Worm (Caenorhabditis elegans) whole organism, L4 larva: ENCODE results near the gene F14H3.14.

ENCODE experiments used
- F44E2.7 ChIP-seq: fragments of 200-800 bp; sonication (Bioruptor generic); IDR thresholded peaks from 2 replicates; pipeline ENCODE4 v2.1.2; 2022; ENCODE audit warnings: missing genetic modification characterization, missing compliant biosample characterization
- R02D3.7 ChIP-seq: fragments of 150-350 bp; sonication (generic microtip); optimal IDR thresholded peaks from 3 replicates; lab custom pipeline; 2014; ENCODE audit warnings: missing biosample characterization, missing genetic modification characterization
- T20F7.1 ChIP-seq: fragments of 200-800 bp; sonication (Bioruptor generic); optimal IDR thresholded peaks from 2 replicates; lab custom pipeline; 2018; ENCODE audit warnings: mild to moderate bottlenecking, missing genetic modification characterization, missing compliant biosample characterization
- Y48G9A.11 ChIP-seq: fragments of 200-800 bp; sonication (Bioruptor generic); IDR thresholded peaks from 2 replicates; pipeline ENCODE4 v1.3.6; 2022; ENCODE audit warnings: missing genetic modification reagents, missing genetic modification characterization, missing compliant biosample characterization
- Y5F2A.4 ChIP-seq: fragments of 200-800 bp; sonication (Bioruptor generic); optimal IDR thresholded peaks from 2 replicates; lab custom pipeline; 2018; ENCODE audit warnings: mild to moderate bottlenecking, missing genetic modification characterization, missing compliant biosample characterization
- aha-1 ChIP-seq: fragments of 150-350 bp; peaks from one replicate; lab custom pipeline; 2014; ENCODE audit warnings: missing biosample characterization, missing genetic modification characterization
- ceh-28 ChIP-seq: fragments of 150-350 bp; optimal IDR thresholded peaks from 2 replicates; lab custom pipeline; 2014; ENCODE audit warnings: missing biosample characterization, missing genetic modification reagents, missing genetic modification characterization
- ceh-32 ChIP-seq: sonication (generic microtip); optimal IDR thresholded peaks from 2 replicates; lab custom pipeline; 2016; ENCODE audit warnings: mild to moderate bottlenecking, missing genetic modification characterization, missing compliant biosample characterization; ENCODE audit not compliant: poor library complexity
- ceh-44 ChIP-seq: fragments of 200-800 bp; sonication (Bioruptor generic); IDR thresholded peaks from 2 replicates; pipeline ENCODE4 v1.3.6; 2022; ENCODE audit warnings: missing genetic modification reagents, missing genetic modification characterization, missing compliant biosample characterization
- ces-1 ChIP-seq: fragments of 150-350 bp; sonication (generic microtip); optimal IDR thresholded peaks from 4 replicates; lab custom pipeline; 2014; ENCODE audit warnings: missing biosample characterization, missing genetic modification reagents, missing genetic modification characterization
- daf-12 ChIP-seq: fragments of 150-350 bp; optimal IDR thresholded peaks from 2 replicates; lab custom pipeline; 2014; ENCODE audit warnings: missing biosample characterization, missing genetic modification reagents, missing genetic modification characterization
- daf-16 ChIP-seq, 3 experiments: sonication (generic microtip); optimal IDR thresholded peaks; 2 replicates each; lab custom pipeline; 2016 to 2017; ENCODE audit warnings: missing genetic modification characterization in 3 of 3, missing genetic modification reagents in 3 of 3, mild to moderate bottlenecking in 2 of 3, missing compliant biosample characterization in 2 of 3, missing biosample characterization in 1 of 3, moderate library complexity in 1 of 3
- dmd-6 ChIP-seq: fragments of 200-800 bp; sonication (Bioruptor generic); IDR thresholded peaks from 2 replicates; pipeline ENCODE4 v1.3.6; 2022; ENCODE audit warnings: missing genetic modification reagents, missing genetic modification characterization, missing compliant biosample characterization
- dpl-1 ChIP-seq: fragments of 150-350 bp; optimal IDR thresholded peaks from 2 replicates; lab custom pipeline; 2014; ENCODE audit warnings: missing biosample characterization, missing genetic modification reagents, missing genetic modification characterization
- dve-1 ChIP-seq: sonication (generic microtip); optimal IDR thresholded peaks from 2 replicates; lab custom pipeline; 2017; ENCODE audit warnings: antibody characterized with exemption, mild to moderate bottlenecking, missing genetic modification characterization, missing compliant biosample characterization; ENCODE audit not compliant: insufficient read depth
- fos-1 ChIP-seq: fragments of 150-350 bp; optimal IDR thresholded peaks from 2 replicates; lab custom pipeline; 2014; ENCODE audit warnings: missing biosample characterization, missing genetic modification characterization
- hlh-11 ChIP-seq: fragments of 200-800 bp; sonication (Bioruptor generic); optimal IDR thresholded peaks from 2 replicates; lab custom pipeline; 2018; ENCODE audit warnings: mild to moderate bottlenecking, missing genetic modification characterization, missing compliant biosample characterization
- lin-15B ChIP-seq: fragments of 150-350 bp; sonication (generic microtip); optimal IDR thresholded peaks from 3 replicates; lab custom pipeline; 2014; ENCODE audit warnings: missing biosample characterization, missing genetic modification characterization
- madf-5 ChIP-seq, 2 experiments: fragments of 200-800 bp; sonication (Bioruptor generic); IDR thresholded peaks; 2 replicates each; pipeline ENCODE4 v1.3.6; 2022; ENCODE audit warnings: missing compliant biosample characterization in 2 of 2, missing genetic modification characterization in 2 of 2
- madf-9 ChIP-seq: fragments of 200-800 bp; sonication (Bioruptor generic); conservative IDR thresholded peaks from 2 replicates; pipeline ENCODE4 v1.3.6; 2022; ENCODE audit warnings: missing genetic modification reagents, missing genetic modification characterization, missing compliant biosample characterization
- mdt-29 ChIP-seq: fragments of 200-800 bp; sonication (Bioruptor generic); IDR thresholded peaks from 2 replicates; pipeline ENCODE4 v1.3.6; 2022; ENCODE audit warnings: missing genetic modification reagents, missing genetic modification characterization, missing compliant biosample characterization
- mep-1 ChIP-seq: fragments of 150-350 bp; sonication (generic microtip); optimal IDR thresholded peaks from 3 replicates; lab custom pipeline; 2014; ENCODE audit warnings: missing biosample characterization, missing genetic modification characterization
- nhr-10 ChIP-seq: fragments of 150-350 bp; optimal IDR thresholded peaks from 2 replicates; lab custom pipeline; 2014; ENCODE audit warnings: missing biosample characterization, missing genetic modification characterization
- nhr-102 ChIP-seq: sonication (generic microtip); optimal IDR thresholded peaks from 2 replicates; lab custom pipeline; 2016; ENCODE audit warnings: mild to moderate bottlenecking, missing genetic modification characterization, moderate library complexity, missing compliant biosample characterization
- nhr-25 ChIP-seq: sonication (generic microtip); optimal IDR thresholded peaks from 2 replicates; lab custom pipeline; 2017; ENCODE audit warnings: missing genetic modification characterization, mild to moderate bottlenecking, missing compliant biosample characterization, antibody characterized with exemption, moderate library complexity, borderline replicate concordance; ENCODE audit not compliant: insufficient read depth
- nhr-28 ChIP-seq: fragments of 150-350 bp; optimal IDR thresholded peaks from 2 replicates; lab custom pipeline; 2014; ENCODE audit warnings: missing biosample characterization, missing genetic modification characterization
- nhr-42 ChIP-seq: fragments of 200-800 bp; sonication (Bioruptor generic); IDR thresholded peaks from 2 replicates; pipeline ENCODE4 v1.3.6; 2022; ENCODE audit warnings: missing genetic modification characterization, missing compliant biosample characterization
- nhr-48 ChIP-seq: sonication (generic microtip); optimal IDR thresholded peaks from 2 replicates; lab custom pipeline; 2016; ENCODE audit warnings: mild to moderate bottlenecking, missing genetic modification characterization, missing compliant biosample characterization
- nhr-77 ChIP-seq: fragments of 150-350 bp; optimal IDR thresholded peaks from 2 replicates; lab custom pipeline; 2014; ENCODE audit warnings: missing biosample characterization, missing genetic modification characterization
- php-3 ChIP-seq: fragments of 200-800 bp; sonication (Bioruptor generic); IDR thresholded peaks from 2 replicates; pipeline ENCODE4 v1.3.6; 2022; ENCODE audit warnings: missing genetic modification reagents, missing genetic modification characterization, missing compliant biosample characterization
- pqm-1 ChIP-seq: sonication (generic microtip); optimal IDR thresholded peaks from 2 replicates; lab custom pipeline; 2017; ENCODE audit warnings: missing biosample characterization, missing genetic modification characterization
- saeg-2 ChIP-seq: fragments of 200-800 bp; sonication (Bioruptor generic); IDR thresholded peaks from 2 replicates; pipeline ENCODE4 v1.3.6; 2022; ENCODE audit warnings: missing genetic modification reagents, missing genetic modification characterization, missing compliant biosample characterization
- sdz-12 ChIP-seq: fragments of 200-800 bp; sonication (Bioruptor generic); optimal IDR thresholded peaks from 2 replicates; lab custom pipeline; 2018; ENCODE audit warnings: mild to moderate bottlenecking, missing genetic modification characterization, missing compliant biosample characterization
- set-16 ChIP-seq: fragments of 200-800 bp; sonication (Bioruptor generic); IDR thresholded peaks from 2 replicates; pipeline ENCODE4 v1.3.6; 2022; ENCODE audit warnings: missing genetic modification reagents, missing genetic modification characterization, missing compliant biosample characterization
- skn-1 ChIP-seq: fragments of 150-350 bp; optimal IDR thresholded peaks from 2 replicates; lab custom pipeline; 2014; ENCODE audit warnings: missing biosample characterization, missing genetic modification characterization
- tag-97 ChIP-seq: fragments of 200-800 bp; sonication (Bioruptor generic); IDR thresholded peaks from 2 replicates; pipeline ENCODE4 v1.3.6; 2022; ENCODE audit warnings: missing genetic modification characterization, missing compliant biosample characterization
- unc-39 ChIP-seq: sonication (generic microtip); optimal IDR thresholded peaks from 2 replicates; lab custom pipeline; 2017; ENCODE audit warnings: missing biosample characterization, missing genetic modification characterization
- unc-62 ChIP-seq, 3 experiments: fragments of 150-350 bp in 1 of 3; sonication (generic microtip); optimal IDR thresholded peaks in 2 of 3; peaks in 1 of 3; 1 replicate in 1 of 3; 2 replicates in 2 of 3; lab custom pipeline; 2014 to 2017; ENCODE audit warnings: missing biosample characterization in 3 of 3, missing genetic modification characterization in 3 of 3, missing genetic modification reagents in 3 of 3, missing genotype in 1 of 3
- zag-1 ChIP-seq: fragments of 150-350 bp; optimal IDR thresholded peaks from 2 replicates; lab custom pipeline; 2014; ENCODE audit warnings: missing biosample characterization, missing genetic modification characterization
- zip-2 ChIP-seq: fragments of 150-350 bp; optimal IDR thresholded peaks from 2 replicates; lab custom pipeline; 2014; ENCODE audit warnings: missing biosample characterization, missing genetic modification characterization

Gene F14H3.14

ce11 chrV:16080039-16080438, 17.4 kb upstream of the F14H3.14 start:
- TF ChIP-seq T20F7.1 (GFP tag; lab: Kevin White, UChicago) (no peak), unc-39 (no peak), nhr-48 (peak; percentile 14), daf-16 (GFP tag; optimal IDR thresholded peaks at IDR 0.05; lab: Kevin White, UChicago) (no peak), daf-16 (tag; optimal IDR thresholded peaks at IDR 0.05; lab: Kevin White, UChicago) (peak; percentile 42), nhr-28 (peak; percentile 84), madf-9 (no peak), F44E2.7 (GFP tag; lab: Robert Waterston, UW) (no peak), daf-12 (tag; lab: Kevin White, UChicago) (no peak), nhr-42 (GFP tag; lab: Robert Waterston, UW) (no peak), unc-62 (GFP tag; optimal IDR thresholded peaks at IDR 0.05 in 1 of 2; lab: Kevin White, UChicago) (peak in 1 of 2 experiments; percentile 0), unc-62 (tag; optimal IDR thresholded peaks at IDR 0.05; lab: Kevin White, UChicago) (no peak), zip-2 (tag; lab: Kevin White, UChicago) (no peak), dmd-6 (peak; percentile 76), mdt-29 (GFP tag; lab: Robert Waterston, UW) (no peak), aha-1 (tag; lab: Kevin White, UChicago) (no peak), ceh-32 (no peak), php-3 (GFP tag; lab: Robert Waterston, UW) (peak; percentile 68; the same call in 1 of the 2 replicates), pqm-1 (tag; lab: Kevin White, UChicago) (peak; percentile 74), Y48G9A.11 (GFP tag; lab: Robert Waterston, UW) (no peak), ceh-44 (GFP tag; lab: Robert Waterston, UW) (no peak), sdz-12 (GFP tag; lab: Kevin White, UChicago) (no peak), nhr-102 (tag; lab: Kevin White, UChicago) (no peak), dve-1 (tag; lab: Kevin White, UChicago) (peak; percentile 41), Y5F2A.4 (GFP tag; lab: Kevin White, UChicago) (no peak), set-16 (GFP tag; lab: Robert Waterston, UW) (no peak)

ce11 chrV:16075250-16075709, 12.6 kb upstream of the F14H3.14 start, which contains the start of the genes F14H3.12 and srj-29:
TSS of gene F14H3.12 (minus strand) at chrV:16075323.
TSS of gene srj-29 (plus strand) at chrV:16075659.
- TF ChIP-seq madf-9 (no peak), nhr-25 (tag; lab: Kevin White, UChicago) (no peak), nhr-77 (tag; lab: Kevin White, UChicago) (peak; percentile 52), hlh-11 (peak; percentile 49), nhr-28 (peak; percentile 74), R02D3.7 (tag; lab: Kevin White, UChicago) (no peak), saeg-2 (GFP tag; lab: Robert Waterston, UW) (no peak), zag-1 (tag; lab: Kevin White, UChicago) (no peak), skn-1 (tag; lab: Kevin White, UChicago) (no peak), madf-5 (GFP tag; IDR thresholded peaks at IDR 0.05; lab: Robert Waterston, UW) (no peak), dmd-6 (peak; percentile 74), dve-1 (tag; lab: Kevin White, UChicago) (peak; percentile 79), daf-16 (GFP tag; optimal IDR thresholded peaks at IDR 0.05; lab: Kevin White, UChicago) (no peak), daf-16 (tag; optimal IDR thresholded peaks at IDR 0.05; lab: Kevin White, UChicago) (peak; percentile 83), pqm-1 (tag; lab: Kevin White, UChicago) (peak; percentile 73)

- TF ChIP-seq zip-2 (tag; lab: Kevin White, UChicago) = no peak
- TF ChIP-seq ces-1 (GFP tag; lab: Kevin White, UChicago) = no peak
- TF ChIP-seq lin-15B (tag; lab: Kevin White, UChicago) = no peak
- no peak for TF ChIP-seq ceh-28
- no peak for TF ChIP-seq fos-1 (tag; lab: Kevin White, UChicago)
- no peak for TF ChIP-seq nhr-10 (tag; lab: Kevin White, UChicago)
- TF ChIP-seq tag-97 = no peak
- TF ChIP-seq dpl-1 (GFP tag; lab: Kevin White, UChicago) = no peak
- no peak for TF ChIP-seq php-3 (GFP tag; lab: Robert Waterston, UW)
- TF ChIP-seq daf-16 (GFP tag; optimal IDR thresholded peaks at IDR 0.05; lab: Kevin White, UChicago) = no peak
- no peak for TF ChIP-seq daf-16 (tag; optimal IDR thresholded peaks at IDR 0.05; lab: Kevin White, UChicago)
- no peak for TF ChIP-seq mep-1
Observed at ce11 chrV:16073856-16074255, 11.2 kb upstream of the F14H3.14 start, which contains the start of gene srj-10. TSS of gene srj-10 (minus strand) at chrV:16073956.
